Fruit fly (Drosophila melanogaster) whole organism, wandering third instar larva: Measurements from ENCODE around the gene CG43273.

ENCODE experiments used
- Abd-B ChIP-seq: fragments of >200 bp; optimal IDR thresholded peaks from 2 replicates; lab custom pipeline; 2017; ENCODE audit warnings: missing biosample characterization, missing genetic modification characterization
- Dfd ChIP-seq: fragments of >200 bp; optimal IDR thresholded peaks from 2 replicates; lab custom pipeline; 2017; ENCODE audit warnings: missing biosample characterization, missing genetic modification characterization
- Hnf4 ChIP-seq: fragments of 200-800 bp; sonication (Bioruptor generic); optimal IDR thresholded peaks from 2 replicates; lab custom pipeline; 2016; ENCODE audit warnings: missing biosample characterization, mild to moderate bottlenecking, missing genetic modification characterization
- Hr78 ChIP-seq: fragments of >200 bp; optimal IDR thresholded peaks from 2 replicates; lab custom pipeline; 2017; ENCODE audit warnings: missing biosample characterization, missing genetic modification characterization
- Hr83 ChIP-seq: fragments of 200-300 bp; sonication (Bioruptor generic); optimal IDR thresholded peaks from 2 replicates; lab custom pipeline; 2016; ENCODE audit warnings: missing biosample characterization, mild to moderate bottlenecking, missing genetic modification characterization, moderate library complexity; ENCODE audit not compliant: poor library complexity, severe bottlenecking
- Jra ChIP-seq: sonication (Bioruptor generic); optimal IDR thresholded peaks from 2 replicates; lab custom pipeline; 2016; ENCODE audit warnings: missing biosample characterization, missing genetic modification characterization
- Sp1 ChIP-seq: fragments of 200-800 bp; sonication (Bioruptor generic); optimal IDR thresholded peaks from 3 replicates; lab custom pipeline; 2019; ENCODE audit warnings: missing biosample characterization, mild to moderate bottlenecking, missing genetic modification characterization, moderate library complexity
- h ChIP-seq: fragments of 200-800 bp; sonication (Bioruptor generic); optimal IDR thresholded peaks from 3 replicates; lab custom pipeline; 2016; ENCODE audit warnings: missing biosample characterization, mild to moderate bottlenecking, missing genetic modification characterization
- pan ChIP-seq: fragments of >200 bp; optimal IDR thresholded peaks from 2 replicates; lab custom pipeline; 2017
- psq ChIP-seq: fragments of 200-800 bp; sonication (Bioruptor generic); optimal IDR thresholded peaks from 3 replicates; lab custom pipeline; 2017; ENCODE audit warnings: missing biosample characterization, mild to moderate bottlenecking, missing genetic modification characterization, moderate library complexity
- sv ChIP-seq: fragments of 200-800 bp; sonication (Bioruptor generic); optimal IDR thresholded peaks from 3 replicates; lab custom pipeline; 2016; ENCODE audit warnings: missing biosample characterization, missing genetic modification characterization
- usp ChIP-seq: fragments of >200 bp; optimal IDR thresholded peaks from 2 replicates; lab custom pipeline; 2017; ENCODE audit warnings: missing biosample characterization, missing genetic modification characterization

DNA sequence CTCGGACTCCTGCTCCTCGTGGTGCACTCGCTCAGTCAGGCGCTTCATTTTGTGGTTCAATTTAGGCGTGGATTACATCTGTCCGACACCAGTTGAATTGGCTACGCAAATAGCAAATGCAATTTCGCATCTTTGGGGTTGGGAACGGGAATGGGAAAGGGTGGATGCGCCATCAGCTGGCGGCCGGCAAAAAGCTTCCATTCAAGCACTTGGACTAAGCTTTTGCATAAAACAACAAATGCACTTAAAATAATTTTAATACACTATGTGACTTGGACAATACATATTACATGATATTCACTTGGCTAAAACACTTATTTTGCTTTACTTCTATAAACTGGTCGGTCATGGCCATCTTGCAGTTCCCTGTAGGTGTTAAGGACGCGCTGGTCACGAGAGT lies 26.0 kb downstream of the CG43273 start, which contains the start of gene HDAC11:
- TF ChIP-seq h (GFP tag; lab: Kevin White, UChicago) = no peak
- no peak for TF ChIP-seq Abd-B (GFP tag; lab: Kevin White, UChicago)
- no peak for TF ChIP-seq psq (GFP tag; lab: Kevin White, UChicago)
- TF ChIP-seq Hr78 = no peak
- no peak for TF ChIP-seq Sp1
- no peak for TF ChIP-seq sv (GFP tag; lab: Kevin White, UChicago)
- no peak for TF ChIP-seq pan (lab: Kevin White, UChicago)
- TF ChIP-seq Dfd (GFP tag; lab: Kevin White, UChicago) = no peak
- no peak for TF ChIP-seq usp (GFP tag; lab: Kevin White, UChicago)
- TF ChIP-seq Hnf4 (GFP tag; lab: Kevin White, UChicago) = no peak
- no peak for TF ChIP-seq Hr83 (GFP tag; lab: Kevin White, UChicago)
- no peak for TF ChIP-seq Jra (GFP tag; lab: Kevin White, UChicago)
